In the genomic region with DNA sequence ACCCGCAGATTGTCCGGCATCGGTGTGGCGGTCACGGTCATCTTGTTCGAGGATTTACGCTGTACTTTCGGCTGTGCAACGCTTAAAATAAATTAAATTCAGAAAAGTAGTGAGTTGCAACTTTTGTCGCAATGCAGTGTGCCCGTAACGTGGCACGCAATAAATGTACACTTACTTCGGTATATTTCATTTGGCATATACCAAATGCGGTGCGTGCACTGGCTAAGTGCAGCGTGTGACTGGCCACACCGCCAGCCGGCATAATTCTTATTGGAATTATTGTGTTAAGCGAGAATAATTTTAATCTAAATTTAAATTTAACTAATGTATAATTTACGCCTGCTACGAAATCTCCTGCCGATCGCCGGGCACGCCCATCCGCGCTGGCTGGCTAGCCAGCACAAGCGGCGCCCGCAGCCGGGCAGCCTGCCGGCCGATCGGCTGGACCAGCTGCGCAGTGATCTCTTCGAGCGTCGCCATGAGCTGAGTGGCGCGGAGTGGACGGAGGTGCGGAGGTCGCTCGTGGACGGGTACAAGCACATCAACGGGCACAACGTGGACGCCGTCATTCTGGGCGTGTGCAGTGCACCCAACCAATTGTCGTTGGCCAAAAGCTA, we compare ENCODE assay signal across 1 fruit fly cellular context.
TF ChIP-seq lines count a peak whose summit lies in the region.

A gene (minus strand): TSS at position 163 of the 617 bp plus-strand sequence.
A gene (plus strand): TSS at position 221 of the 617 bp plus-strand sequence.

TF ChIP-seq in whole organism, embryonic, 481 proteins besides CTCF, POLR2A, EP300 and RAD21 (continued from another document):
- TF ChIP-seq sisA (GFP tag; IDR thresholded peaks at IDR 0.05; lab: Robert Waterston, UW), result no peak
- TF ChIP-seq otp (GFP tag; IDR thresholded peaks at IDR 0.05; lab: Robert Waterston, UW), result no peak
- 0 out of 2 replicates have a peak, but pooled peaks have one; percentile 28 for TF ChIP-seq CG42726 (GFP tag; IDR thresholded peaks at IDR 0.05; lab: Robert Waterston, UW; ENCODE audit: partially characterized antibody)
- TF ChIP-seq dpn (GFP tag; optimal IDR thresholded peaks at IDR 0.05; lab: Kevin White, UChicago), result no peak
- no peak for TF ChIP-seq CG1832 (GFP tag; optimal IDR thresholded peaks at IDR 0.05; lab: Kevin White, UChicago)
- no peak for TF ChIP-seq Bgb (GFP tag; IDR thresholded peaks at IDR 0.05; lab: Robert Waterston, UW; ENCODE audit: partially characterized antibody)
- TF ChIP-seq CG10366 (GFP tag; IDR thresholded peaks at IDR 0.05; lab: Robert Waterston, UW), result no peak
- no peak for TF ChIP-seq CG8765 (GFP tag; IDR thresholded peaks at IDR 0.05; lab: Robert Waterston, UW)
- no peak for TF ChIP-seq CG4707 (GFP tag; optimal IDR thresholded peaks at IDR 0.05; lab: Kevin White, UChicago)
- no peak for TF ChIP-seq CG11560 (tag; IDR thresholded peaks at IDR 0.05; lab: Robert Waterston, UW)
- TF ChIP-seq CG17912 (GFP tag; optimal IDR thresholded peaks at IDR 0.05; lab: Kevin White, UChicago), result no peak
- no peak for TF ChIP-seq Hmr (GFP tag; optimal IDR thresholded peaks at IDR 0.05; lab: Kevin White, UChicago)
- peak; percentile 3 for TF ChIP-seq grau (tag; optimal IDR thresholded peaks at IDR 0.05; lab: Kevin White, UChicago)
- no peak for TF ChIP-seq CG8281 (tag; optimal IDR thresholded peaks at IDR 0.05; lab: Kevin White, UChicago)
- TF ChIP-seq sd (tag; optimal IDR thresholded peaks at IDR 0.05; lab: Kevin White, UChicago), result no peak
- TF ChIP-seq knrl (GFP tag; IDR thresholded peaks at IDR 0.05; lab: Robert Waterston, UW; ENCODE audit: partially characterized antibody), result peak; percentile 45; the same call in 1 of the 3 replicates
- peak; percentile 37 for TF ChIP-seq trem (tag; optimal IDR thresholded peaks at IDR 0.05; lab: Kevin White, UChicago)
- peak; percentile 31 for TF ChIP-seq CG17829 (tag; optimal IDR thresholded peaks at IDR 0.05; lab: Kevin White, UChicago)
- no peak for TF ChIP-seq Atf6 (GFP tag; IDR thresholded peaks at IDR 0.05; lab: Robert Waterston, UW)
- TF ChIP-seq ewg (GFP tag; optimal IDR thresholded peaks at IDR 0.05; lab: Kevin White, UChicago), result peak; percentile 32
- no peak for TF ChIP-seq CG1792 (GFP tag; optimal IDR thresholded peaks at IDR 0.05; lab: Kevin White, UChicago)
- TF ChIP-seq tll (GFP tag; optimal IDR thresholded peaks at IDR 0.05; lab: Kevin White, UChicago), result no peak
- peak; percentile 12 for TF ChIP-seq Fer1 (GFP tag; optimal IDR thresholded peaks at IDR 0.05; lab: Kevin White, UChicago)
- no peak for TF ChIP-seq zf30C (GFP tag; optimal IDR thresholded peaks at IDR 0.05; lab: Kevin White, UChicago)
- TF ChIP-seq Ets97D (GFP tag; optimal IDR thresholded peaks at IDR 0.05; lab: Kevin White, UChicago), result peak; percentile 47
- no peak for TF ChIP-seq ham (GFP tag; IDR thresholded peaks at IDR 0.05; lab: Robert Waterston, UW)
- no peak for TF ChIP-seq Dbx (GFP tag; IDR thresholded peaks at IDR 0.05; lab: Robert Waterston, UW)
- TF ChIP-seq PHDP (tag; optimal IDR thresholded peaks at IDR 0.05; lab: Kevin White, UChicago), result no peak
- TF ChIP-seq chn (GFP tag; optimal IDR thresholded peaks at IDR 0.05; lab: Kevin White, UChicago), result no peak
- peak; percentile 46 for TF ChIP-seq Dp (GFP tag; optimal IDR thresholded peaks at IDR 0.05; lab: Kevin White, UChicago)
- no peak for TF ChIP-seq CG7786 (GFP tag; optimal IDR thresholded peaks at IDR 0.05; lab: Kevin White, UChicago)
- no peak for TF ChIP-seq cad (GFP tag; optimal IDR thresholded peaks at IDR 0.05; lab: Kevin White, UChicago)
- no peak for TF ChIP-seq CG7271 (tag; optimal IDR thresholded peaks at IDR 0.05; lab: Kevin White, UChicago)
- peak in 1 of 2 experiments; percentile 52 for TF ChIP-seq Pdp1 (GFP tag; optimal IDR thresholded peaks at IDR 0.05; lab: Kevin White, UChicago)
- TF ChIP-seq CG18262 (tag; optimal IDR thresholded peaks at IDR 0.05; lab: Kevin White, UChicago), result no peak
- peak; percentile 59 for TF ChIP-seq CG3847 (GFP tag; IDR thresholded peaks at IDR 0.05; lab: Robert Waterston, UW)
- TF ChIP-seq CG7928 (GFP tag; optimal IDR thresholded peaks at IDR 0.05; lab: Kevin White, UChicago), result peak; percentile 38
- no peak for TF ChIP-seq CG13296 (GFP tag; optimal IDR thresholded peaks at IDR 0.05; lab: Kevin White, UChicago)
- no peak for TF ChIP-seq CG18011 (GFP tag; optimal IDR thresholded peaks at IDR 0.05; lab: Kevin White, UChicago)
- no peak for TF ChIP-seq sna (GFP tag; IDR thresholded peaks at IDR 0.05; lab: Robert Waterston, UW; ENCODE audit: partially characterized antibody)
- TF ChIP-seq CG14710 (tag; optimal IDR thresholded peaks at IDR 0.05; lab: Kevin White, UChicago), result peak; percentile 75
- 0 out of 4 replicates have a peak, but pooled peaks have one; percentile 59 for TF ChIP-seq chinmo (GFP tag; IDR thresholded peaks at IDR 0.05; lab: Robert Waterston, UW; ENCODE audit: partially characterized antibody)
- TF ChIP-seq stwl (tag; optimal IDR thresholded peaks at IDR 0.05; lab: Kevin White, UChicago), result peak; percentile 38
- no peak for TF ChIP-seq CG7357 (GFP tag; IDR thresholded peaks at IDR 0.05; lab: Robert Waterston, UW)
- no peak for TF ChIP-seq vvl (GFP tag; IDR thresholded peaks at IDR 0.05; lab: Robert Waterston, UW)
- TF ChIP-seq sc (optimal IDR thresholded peaks at IDR 0.05; lab: Kevin White, UChicago), result no peak
- TF ChIP-seq sc (GFP tag; optimal IDR thresholded peaks at IDR 0.05; lab: Kevin White, UChicago), result no peak
- no peak for TF ChIP-seq CG15601 (tag; optimal IDR thresholded peaks at IDR 0.05; lab: Kevin White, UChicago)
- no peak for TF ChIP-seq Eip74EF (GFP tag; optimal IDR thresholded peaks at IDR 0.05; lab: Kevin White, UChicago)
- TF ChIP-seq HmgZ (tag; optimal IDR thresholded peaks at IDR 0.05; lab: Kevin White, UChicago), result peak; percentile 61
- TF ChIP-seq grn (GFP tag; optimal IDR thresholded peaks at IDR 0.05; lab: Kevin White, UChicago), result no peak
TF ChIP-seq in whole organism, embryonic: peak in this region for 57.
